Fruit fly (Drosophila melanogaster): Measurements from ENCODE around the gene CG14324.

DNA sequence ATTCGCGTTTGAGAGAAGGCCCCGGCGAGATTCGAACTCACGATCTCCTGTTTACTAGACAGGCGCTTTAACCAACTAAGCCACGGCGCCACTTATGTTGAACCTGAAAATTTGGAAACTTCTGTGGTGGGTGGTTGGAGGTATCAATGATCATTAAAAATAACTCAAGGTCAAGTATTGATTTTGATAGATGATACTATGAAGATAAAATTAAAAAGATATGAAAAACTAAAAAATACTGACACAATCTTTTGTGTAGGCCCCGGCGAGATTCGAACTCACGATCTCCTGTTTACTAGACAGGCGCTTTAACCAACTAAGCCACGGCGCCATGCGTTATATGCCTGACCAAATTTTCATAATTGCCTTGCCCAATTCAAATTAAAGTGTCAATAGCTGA, 6.0 kb upstream of the CG14324 start:
- TF ChIP-seq CG5204 (GFP tag; optimal IDR thresholded peaks at IDR 0.05): no peak
- TF ChIP-seq bab1 (GFP tag; optimal IDR thresholded peaks at IDR 0.05): no peak
- TF ChIP-seq cnc (optimal IDR thresholded peaks at IDR 0.05): no peak

Measured in whole organism, adult.